Worm (Caenorhabditis elegans) whole organism, late embryonic: ENCODE results near the gene B0222.11.

Experiments
- K09A11.1 ChIP-seq: sonication (generic microtip); optimal IDR thresholded peaks from 2 replicates; lab custom pipeline; 2017; ENCODE audit warnings: antibody characterized with exemption, mild to moderate bottlenecking, missing genetic modification characterization, missing compliant biosample characterization; ENCODE audit not compliant: insufficient read depth
- ahr-1 ChIP-seq: sonication (generic microtip); optimal IDR thresholded peaks from 2 replicates; lab custom pipeline; 2016; ENCODE audit warnings: missing genetic modification characterization, missing compliant biosample characterization
- ama-1 ChIP-seq: fragments of 150-350 bp; optimal IDR thresholded peaks from 2 replicates; lab custom pipeline; 2014
- che-1 ChIP-seq: sonication (generic microtip); optimal IDR thresholded peaks from 2 replicates; lab custom pipeline; 2016; ENCODE audit warnings: mild to moderate bottlenecking, missing genetic modification characterization, missing compliant biosample characterization
- elt-2 ChIP-seq: sonication (generic microtip); optimal IDR thresholded peaks from 2 replicates; lab custom pipeline; 2016; ENCODE audit warnings: missing genetic modification reagents, missing genetic modification characterization, missing compliant biosample characterization
- fkh-10 ChIP-seq: fragments of 150-350 bp; optimal IDR thresholded peaks from 2 replicates; lab custom pipeline; 2014; ENCODE audit warnings: missing biosample characterization, missing genetic modification reagents, missing genetic modification characterization
- fkh-6 ChIP-seq: sonication (generic microtip); optimal IDR thresholded peaks from 2 replicates; lab custom pipeline; 2016; ENCODE audit warnings: missing genetic modification characterization, missing compliant biosample characterization
- hlh-6 ChIP-seq: sonication (generic microtip); optimal IDR thresholded peaks from 2 replicates; lab custom pipeline; 2016; ENCODE audit warnings: missing genotype, missing genetic modification characterization, missing compliant biosample characterization
- nfya-1 ChIP-seq: sonication (generic microtip); optimal IDR thresholded peaks from 2 replicates; lab custom pipeline; 2017; ENCODE audit warnings: missing genetic modification characterization, mild to moderate bottlenecking, missing compliant biosample characterization, antibody characterized with exemption, moderate library complexity
- npax-4 ChIP-seq: sonication (generic microtip); optimal IDR thresholded peaks from 2 replicates; lab custom pipeline; 2016; ENCODE audit warnings: missing genetic modification characterization, missing compliant biosample characterization
- ref-2 ChIP-seq: sonication (generic microtip); optimal IDR thresholded peaks from 2 replicates; lab custom pipeline; 2016; ENCODE audit warnings: missing genetic modification characterization, missing compliant biosample characterization
- sox-4 ChIP-seq: sonication (generic microtip); optimal IDR thresholded peaks from 2 replicates; lab custom pipeline; 2017; ENCODE audit warnings: mild to moderate bottlenecking, missing genetic modification characterization, inconsistent platforms, missing compliant biosample characterization
- tbx-2 ChIP-seq: sonication (generic microtip); optimal IDR thresholded peaks from 2 replicates; lab custom pipeline; 2016; ENCODE audit warnings: missing genetic modification characterization, missing compliant biosample characterization

DNA sequence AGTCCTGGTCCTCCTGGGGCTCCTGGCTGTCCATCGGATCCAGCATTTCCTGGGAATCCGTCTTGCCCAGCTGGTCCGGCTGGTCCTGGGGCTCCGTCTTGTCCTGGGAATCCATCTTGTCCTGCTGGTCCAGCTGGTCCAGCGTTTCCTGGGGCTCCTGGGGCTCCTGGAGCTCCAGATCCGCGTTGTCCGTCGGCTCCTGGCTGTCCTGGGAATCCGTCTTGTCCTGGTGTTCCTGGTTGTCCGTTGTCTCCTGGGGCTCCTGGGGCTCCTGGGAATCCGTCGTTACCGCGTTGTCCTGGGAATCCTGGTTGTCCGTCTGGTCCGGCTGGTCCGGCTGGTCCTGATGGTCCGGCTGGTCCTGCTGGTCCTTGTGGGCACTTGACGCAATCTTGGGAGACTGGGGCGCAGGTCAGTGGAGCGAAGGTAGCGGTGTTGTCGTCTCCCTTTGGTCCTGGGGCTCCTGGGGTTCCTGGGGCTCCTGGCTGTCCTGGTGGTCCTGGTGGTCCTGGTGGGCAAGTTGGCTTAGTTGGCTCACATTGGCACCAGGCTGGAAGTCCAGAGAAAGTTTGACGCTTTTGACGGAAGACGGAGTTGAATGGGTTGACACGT is 5.8 kb downstream of the B0222.11 start:
- TF ChIP-seq npax-4 (tag; lab: Kevin White, UChicago) (no peak), ama-1 (no peak), nfya-1 (no peak), sox-4 (tag; lab: Kevin White, UChicago) (no peak), tbx-2 (tag; lab: Kevin White, UChicago) (no peak), elt-2 (no peak), ref-2 (tag; lab: Kevin White, UChicago) (no peak), fkh-10 (no peak), ahr-1 (no peak), K09A11.1 (tag; lab: Kevin White, UChicago) (no peak), fkh-6 (tag; lab: Kevin White, UChicago) (no peak), che-1 (tag; lab: Kevin White, UChicago) (no peak), hlh-6 (no peak)
